Worm (Caenorhabditis elegans): Measurements from ENCODE around the gene col-127.

Gene col-127

ce11 chrIV:11225715-11226475 lies 40.1 kb downstream of the col-127 start:
- peak; percentile 96 for TF ChIP-seq egrh-3 (GFP tag; IDR thresholded peaks at IDR 0.05)
- 0 out of 2 replicates have a peak, but pooled peaks have one; percentile 5 for TF ChIP-seq cebp-2 (GFP tag; IDR thresholded peaks at IDR 0.05)

ce11 chrIV:11225206-11225605 lies 40.8 kb downstream of the col-127 start, which contains the start of gene col-125:
Gene col-125, plus strand, starts transcription at chrIV:11225506.
- no peak for TF ChIP-seq unc-130 (GFP tag; optimal IDR thresholded peaks at IDR 0.05)

ce11 chrIV:11223878-11224277 lies 42.1 kb downstream of the col-127 start, which contains the start of gene C29F4.3:
Gene C29F4.3, minus strand, starts transcription at chrIV:11223978.
- TF ChIP-seq ztf-3 (GFP tag; optimal IDR thresholded peaks at IDR 0.05) (no peak), hlh-12 (tag; optimal IDR thresholded peaks at IDR 0.05) (no peak), dox-1 (GFP tag; IDR thresholded peaks at IDR 0.05) (no peak), madf-10 (tag; optimal IDR thresholded peaks at IDR 0.05) (no peak), ZK185.1 (tag; optimal IDR thresholded peaks at IDR 0.05; ENCODE audit: poor library complexity, severe bottlenecking) (no peak), Y56A3A.18 (GFP tag; IDR thresholded peaks at IDR 0.05) (no peak), B0336.3 (GFP tag; IDR thresholded peaks at IDR 0.05) (no peak), snpc-4 (GFP tag; optimal IDR thresholded peaks at IDR 0.05) (no peak), snpc-4 (tag; optimal IDR thresholded peaks at IDR 0.05) (no peak), mel-28 (tag; optimal IDR thresholded peaks at IDR 0.05; ENCODE audit: borderline replicate concordance) (no peak)

ce11 chrIV:11218037-11218436 lies 48.0 kb downstream of the col-127 start, which contains the start of gene zip-6:
Gene zip-6, minus strand, starts transcription at chrIV:11218137.
- TF ChIP-seq T07F8.4 (tag; optimal IDR thresholded peaks at IDR 0.05) (no peak), nhr-80 (tag; optimal IDR thresholded peaks at IDR 0.05) (no peak), Y56A3A.18 (GFP tag; IDR thresholded peaks at IDR 0.05) (no peak), dox-1 (GFP tag; IDR thresholded peaks at IDR 0.05) (no peak), tbx-9 (tag; optimal IDR thresholded peaks at IDR 0.05; ENCODE audit: borderline replicate concordance) (no peak), ztf-18 (tag; optimal IDR thresholded peaks at IDR 0.05) (no peak)

Measured in whole organism, young adult.